Fruit fly (Drosophila melanogaster) whole organism, embryonic: Measurements from ENCODE around the gene TM9SF3.

Source experiments
- B-H1 ChIP-seq: fragments of 200-800 bp; sonication (Bioruptor generic); IDR thresholded peaks from 3 replicates; pipeline ENCODE4 v1.3.6; 2022; ENCODE audit warnings: missing biosample characterization, missing genetic modification characterization
- CG10959 ChIP-seq: fragments of 200-800 bp; sonication (Bioruptor generic); IDR thresholded peaks from 2 replicates; pipeline ENCODE4 v1.3.6; 2022; ENCODE audit warnings: missing biosample characterization, missing genetic modification characterization
- CG11085 ChIP-seq: fragments of 200-800 bp; sonication (Bioruptor generic); IDR thresholded peaks from 2 replicates; pipeline ENCODE4 v1.3.6; 2022; ENCODE audit warnings: missing biosample characterization, missing genetic modification characterization
- CG11398 ChIP-seq: fragments of 200-800 bp; sonication (Bioruptor generic); optimal IDR thresholded peaks from 2 replicates; lab custom pipeline; 2016; ENCODE audit warnings: missing biosample characterization, missing genetic modification characterization
- CG11695 ChIP-seq: fragments of 200-800 bp; sonication (Bioruptor generic); IDR thresholded peaks from 3 replicates; pipeline ENCODE4 v1.3.6; 2022; ENCODE audit warnings: missing biosample characterization, missing genetic modification characterization
- CG13624 ChIP-seq: fragments of 200-800 bp; sonication (Bioruptor generic); optimal IDR thresholded peaks from 2 replicates; lab custom pipeline; 2016; ENCODE audit warnings: missing biosample characterization, missing genetic modification characterization
- CG14014 ChIP-seq: fragments of 200-800 bp; sonication (Bioruptor generic); IDR thresholded peaks from 2 replicates; pipeline ENCODE4 v1.3.6; 2022; ENCODE audit warnings: missing biosample characterization, missing genetic modification characterization
- CG15073 ChIP-seq: fragments of 200-800 bp; sonication (Bioruptor generic); optimal IDR thresholded peaks from 2 replicates; lab custom pipeline; 2016; ENCODE audit warnings: missing biosample characterization, missing genetic modification characterization
- CG16813 ChIP-seq: fragments of 200-800 bp; sonication (Bioruptor generic); IDR thresholded peaks from 3 replicates; pipeline ENCODE4 v1.3.6; 2022; ENCODE audit warnings: missing biosample characterization, missing genetic modification characterization; ENCODE audit not compliant: partially characterized antibody
- CG30431 ChIP-seq: fragments of 200-800 bp; sonication (Bioruptor generic); optimal IDR thresholded peaks from 2 replicates; lab custom pipeline; 2017; ENCODE audit warnings: missing biosample characterization, missing genetic modification characterization
- CG31224 ChIP-seq: fragments of 200-800 bp; sonication (Bioruptor generic); IDR thresholded peaks from 2 replicates; pipeline ENCODE4 v1.3.6; 2022; ENCODE audit warnings: missing biosample characterization, missing genetic modification characterization
- CG3726 ChIP-seq: fragments of 200-800 bp; sonication (Bioruptor generic); IDR thresholded peaks from 3 replicates; pipeline ENCODE4, ENCODE4 v1.3.6; 2022; ENCODE audit warnings: missing biosample characterization, missing genetic modification characterization
- CG3847 ChIP-seq: fragments of 200-800 bp; sonication (Bioruptor generic); IDR thresholded peaks from 2 replicates; pipeline ENCODE4 v1.3.6; 2022; ENCODE audit warnings: missing biosample characterization, missing genetic modification characterization
- CG5953 ChIP-seq: fragments of 200-800 bp; sonication (Bioruptor generic); IDR thresholded peaks from 2 replicates; pipeline ENCODE4 v1.3.6; 2022; ENCODE audit warnings: missing biosample characterization, missing genetic modification characterization
- CG6175 ChIP-seq: fragments of 200-800 bp; sonication (Bioruptor generic); IDR thresholded peaks from 3 replicates; pipeline ENCODE4 v1.3.6; 2022; ENCODE audit warnings: missing biosample characterization, missing genetic modification characterization
- CG6654 ChIP-seq: fragments of 200-800 bp; sonication (Bioruptor generic); optimal IDR thresholded peaks from 2 replicates; lab custom pipeline; 2017; ENCODE audit warnings: missing biosample characterization, mild to moderate bottlenecking, missing genetic modification characterization
- CG6791 ChIP-seq: fragments of 200-800 bp; sonication (Bioruptor generic); IDR thresholded peaks from 3 replicates; pipeline ENCODE4 v1.3.6; 2022; ENCODE audit warnings: missing biosample characterization, missing genetic modification characterization; ENCODE audit not compliant: partially characterized antibody
- CG7357 ChIP-seq: fragments of 200-800 bp; sonication (Bioruptor generic); IDR thresholded peaks from 3 replicates; pipeline ENCODE4 v1.3.6; 2022; ENCODE audit warnings: missing biosample characterization, missing genetic modification characterization
- CG9215 ChIP-seq: fragments of 200-800 bp; sonication (Bioruptor generic); IDR thresholded peaks from 2 replicates; pipeline ENCODE4 v1.3.6; 2022; ENCODE audit warnings: missing biosample characterization, missing genetic modification characterization
- CHES-1-like ChIP-seq: fragments of 200-800 bp; sonication (Bioruptor generic); optimal IDR thresholded peaks from 2 replicates; lab custom pipeline; 2016; ENCODE audit warnings: missing biosample characterization, missing genetic modification characterization
- Eip74EF ChIP-seq, 2 experiments: fragments of 200-800 bp in 1 of 2; fragments of >200 bp in 1 of 2; sonication (Bioruptor generic) in 1 of 2; optimal IDR thresholded peaks; 2 replicates each; lab custom pipeline; 2017 to 2019; ENCODE audit warnings: missing biosample characterization in 2 of 2, missing genetic modification characterization in 2 of 2, mild to moderate bottlenecking in 1 of 2, moderate library complexity in 1 of 2
- Ets97D ChIP-seq: fragments of 200-800 bp; sonication (Bioruptor generic); optimal IDR thresholded peaks from 3 replicates; lab custom pipeline; 2016; ENCODE audit warnings: missing biosample characterization, missing genetic modification characterization
- Gsc ChIP-seq: fragments of 200-800 bp; sonication (Bioruptor generic); IDR thresholded peaks from 2 replicates; pipeline ENCODE4 v1.3.6; 2022; ENCODE audit warnings: missing biosample characterization, missing genetic modification characterization
- H2.0 ChIP-seq: fragments of 200-800 bp; sonication (Bioruptor generic); IDR thresholded peaks from 2 replicates; pipeline ENCODE4 v1.3.6; 2022; ENCODE audit warnings: missing biosample characterization, missing genetic modification characterization
- HLHmδ ChIP-seq: fragments of 200-800 bp; sonication (Bioruptor generic); optimal IDR thresholded peaks from 2 replicates; lab custom pipeline; 2018; ENCODE audit warnings: missing biosample characterization, mild to moderate bottlenecking, missing genetic modification characterization, moderate library complexity
- Meics ChIP-seq: fragments of 200-800 bp; sonication (Bioruptor generic); optimal IDR thresholded peaks from 2 replicates; lab custom pipeline; 2017; ENCODE audit warnings: missing biosample characterization, mild to moderate bottlenecking, missing genetic modification characterization
- Myb ChIP-seq: fragments of 200-800 bp; sonication (Bioruptor generic); optimal IDR thresholded peaks from 2 replicates; lab custom pipeline; 2016; ENCODE audit warnings: missing biosample characterization, missing genetic modification characterization
- Rx ChIP-seq: fragments of 200-800 bp; sonication (Bioruptor generic); IDR thresholded peaks from 2 replicates; pipeline ENCODE4 v1.3.6; 2022; ENCODE audit warnings: missing biosample characterization, missing genetic modification characterization
- Taf1 ChIP-seq: fragments of 200-800 bp; sonication (Bioruptor generic); IDR thresholded peaks from 2 replicates; pipeline ENCODE4 v1.3.6; 2022; ENCODE audit warnings: missing biosample characterization, missing genetic modification characterization
- Tbp ChIP-seq: fragments of >200 bp; optimal IDR thresholded peaks from 2 replicates; lab custom pipeline; 2018; ENCODE audit warnings: missing biosample characterization, missing genetic modification characterization
- Xbp1 ChIP-seq: fragments of 200-800 bp; sonication (Bioruptor generic); optimal IDR thresholded peaks from 3 replicates; lab custom pipeline; 2016; ENCODE audit warnings: missing biosample characterization, mild to moderate bottlenecking, missing genetic modification characterization
- abd-A ChIP-seq: fragments of 200-800 bp; sonication (Bioruptor generic); optimal IDR thresholded peaks from 3 replicates; lab custom pipeline; 2019; ENCODE audit warnings: missing biosample characterization, mild to moderate bottlenecking, missing genetic modification characterization, moderate library complexity
- ac ChIP-seq: fragments of 200-800 bp; sonication (Bioruptor generic); optimal IDR thresholded peaks from 3 replicates; lab custom pipeline; 2017; ENCODE audit warnings: missing biosample characterization, mild to moderate bottlenecking, missing genetic modification characterization
- cas ChIP-seq: fragments of 200-800 bp; sonication (Bioruptor generic); IDR thresholded peaks from 2 replicates; pipeline ENCODE4 v1.3.6; 2022; ENCODE audit warnings: missing biosample characterization, missing genetic modification characterization
- caup ChIP-seq: fragments of 200-800 bp; sonication (Bioruptor generic); optimal IDR thresholded peaks from 3 replicates; lab custom pipeline; 2017; ENCODE audit warnings: missing biosample characterization, mild to moderate bottlenecking, missing genetic modification characterization, moderate library complexity; ENCODE audit not compliant: severe bottlenecking
- ci ChIP-seq: fragments of 200-800 bp; sonication (Bioruptor generic); IDR thresholded peaks from 3 replicates; pipeline ENCODE4 v1.3.6; 2022; ENCODE audit warnings: missing biosample characterization, missing genetic modification characterization
- da ChIP-seq: fragments of 200-800 bp; sonication (Bioruptor generic); optimal IDR thresholded peaks from 2 replicates; lab custom pipeline; 2016; ENCODE audit warnings: missing biosample characterization, missing genetic modification characterization
- dm ChIP-seq: fragments of 200-800 bp; sonication (Bioruptor generic); optimal IDR thresholded peaks from 3 replicates; lab custom pipeline; 2016; ENCODE audit warnings: missing biosample characterization, missing genetic modification characterization
- gcm ChIP-seq: fragments of 200-800 bp; sonication (Bioruptor generic); optimal IDR thresholded peaks from 2 replicates; lab custom pipeline; 2019; ENCODE audit warnings: missing biosample characterization, mild to moderate bottlenecking, missing genetic modification characterization, moderate library complexity
- insv ChIP-seq, 2 experiments: fragments of 200-800 bp; sonication (Bioruptor generic); optimal IDR thresholded peaks; 3 replicates each; lab custom pipeline; 2016 to 2018; ENCODE audit warnings: missing biosample characterization in 2 of 2, missing genetic modification characterization in 2 of 2
- knrl ChIP-seq: fragments of 200-800 bp; sonication (Bioruptor generic); IDR thresholded peaks from 3 replicates; pipeline ENCODE4 v1.3.6; 2022; ENCODE audit warnings: missing biosample characterization, missing genetic modification characterization; ENCODE audit not compliant: partially characterized antibody
- maf-S ChIP-seq: fragments of 200-800 bp; sonication (Bioruptor generic); optimal IDR thresholded peaks from 2 replicates; lab custom pipeline; 2016; ENCODE audit warnings: missing biosample characterization, missing genetic modification characterization
- nmo ChIP-seq: fragments of 200-800 bp; sonication (Bioruptor generic); optimal IDR thresholded peaks from 2 replicates; lab custom pipeline; 2018; ENCODE audit warnings: missing biosample characterization, mild to moderate bottlenecking, missing genetic modification characterization, moderate library complexity
- p53 ChIP-seq: fragments of 200-800 bp; sonication (Bioruptor generic); optimal IDR thresholded peaks from 2 replicates; lab custom pipeline; 2016; ENCODE audit warnings: missing biosample characterization, missing genetic modification characterization
- pita ChIP-seq: fragments of 200-800 bp; sonication (Bioruptor generic); optimal IDR thresholded peaks from 2 replicates; lab custom pipeline; 2017; ENCODE audit warnings: missing biosample characterization, mild to moderate bottlenecking, missing genetic modification characterization
- rib ChIP-seq: fragments of 200-800 bp; sonication (Bioruptor generic); IDR thresholded peaks from 2 replicates; pipeline ENCODE4 v1.3.6; 2022; ENCODE audit warnings: missing biosample characterization, missing genetic modification characterization
- row ChIP-seq: fragments of 200-800 bp; sonication (Bioruptor generic); IDR thresholded peaks from 3 replicates; pipeline ENCODE4 v1.3.6; 2022; ENCODE audit warnings: missing biosample characterization, missing genetic modification characterization
- salm ChIP-seq: fragments of 200-800 bp; sonication (Bioruptor generic); optimal IDR thresholded peaks from 2 replicates; lab custom pipeline; 2018; ENCODE audit warnings: missing biosample characterization, mild to moderate bottlenecking, missing genetic modification characterization
- sd ChIP-seq: fragments of 200-800 bp; sonication (Bioruptor generic); optimal IDR thresholded peaks from 3 replicates; lab custom pipeline; 2018; ENCODE audit warnings: missing biosample characterization, mild to moderate bottlenecking, missing genetic modification characterization, moderate library complexity
- sima ChIP-seq: fragments of 200-800 bp; sonication (Bioruptor generic); optimal IDR thresholded peaks from 2 replicates; lab custom pipeline; 2016; ENCODE audit warnings: missing biosample characterization, missing genetic modification characterization
- vnd ChIP-seq: fragments of 200-800 bp; sonication (Bioruptor generic); IDR thresholded peaks from 3 replicates; pipeline ENCODE4 v1.3.6; 2022; ENCODE audit warnings: missing biosample characterization, missing genetic modification characterization; ENCODE audit not compliant: partially characterized antibody
- zen2 ChIP-seq: fragments of 200-800 bp; sonication (Bioruptor generic); IDR thresholded peaks from 3 replicates; pipeline ENCODE4 v1.3.6; 2022; ENCODE audit warnings: missing biosample characterization, missing genetic modification characterization; ENCODE audit not compliant: partially characterized antibody

TM9SF3 gene

DNA sequence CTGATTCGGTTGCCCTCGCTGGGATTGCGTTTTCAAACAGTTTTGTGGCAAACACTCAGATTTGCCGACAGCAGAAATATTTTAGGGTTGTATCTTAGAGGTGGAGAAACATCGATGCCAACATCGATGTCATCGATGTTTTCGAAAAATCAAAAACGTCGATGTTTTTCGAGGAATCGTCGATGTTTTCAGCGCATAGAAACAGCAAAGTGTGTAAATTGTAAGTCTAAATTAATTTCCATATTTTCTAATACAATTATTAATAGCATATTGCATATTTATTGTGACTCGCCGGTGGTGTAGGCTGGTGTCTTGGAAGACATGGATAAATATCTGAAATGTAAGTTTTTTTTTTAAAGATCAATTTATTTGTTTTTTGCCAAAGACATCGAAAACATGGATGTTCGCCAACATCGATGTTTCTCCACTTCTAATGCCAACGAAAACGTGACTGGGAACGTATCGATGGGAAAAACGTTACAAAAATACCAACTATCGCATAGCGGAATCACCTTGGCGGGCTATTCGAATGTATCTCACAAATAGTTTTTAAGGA is at the start of gene TM9SF3:
Gene TM9SF3, minus strand, starts transcription at position 120 of the 556 bp plus-strand sequence.
- TF ChIP-seq Rx (GFP tag; lab: Robert Waterston, UW) (no peak), zen2 (GFP tag; lab: Robert Waterston, UW) (peak; percentile 81), gcm (GFP tag; lab: Kevin White, UChicago) (no peak), maf-S (GFP tag; lab: Kevin White, UChicago) (no peak), Gsc (GFP tag; lab: Robert Waterston, UW) (no peak), sd (tag; lab: Kevin White, UChicago) (peak; percentile 49), CG15073 (GFP tag; lab: Kevin White, UChicago) (no peak), HLHmδ (GFP tag; lab: Kevin White, UChicago) (no peak), CG6791 (GFP tag; lab: Robert Waterston, UW) (peak; percentile 88), caup (no peak), CG11085 (GFP tag; lab: Robert Waterston, UW) (no peak), sima (no peak), CG6654 (no peak), ci (GFP tag; lab: Robert Waterston, UW) (no peak), Ets97D (peak; percentile 37), Myb (GFP tag; lab: Kevin White, UChicago) (peak; percentile 8), abd-A (no peak), CG7357 (GFP tag; lab: Robert Waterston, UW) (no peak), CG13624 (GFP tag; lab: Kevin White, UChicago) (peak; percentile 4), CG10959 (GFP tag; lab: Robert Waterston, UW) (no peak), Tbp (no peak), vnd (GFP tag; lab: Robert Waterston, UW) (peak; percentile 90), CG14014 (no peak), Meics (GFP tag; lab: Kevin White, UChicago) (no peak), CHES-1-like (GFP tag; lab: Kevin White, UChicago) (no peak), CG5953 (no peak), Xbp1 (peak; percentile 37), H2.0 (GFP tag; lab: Robert Waterston, UW) (no peak), rib (no peak), dm (GFP tag; lab: Kevin White, UChicago) (peak; percentile 2), Eip74EF (GFP tag; optimal IDR thresholded peaks at IDR 0.05; lab: Kevin White, UChicago) (no peak), CG3847 (GFP tag; lab: Robert Waterston, UW) (0 out of 2 replicates have a peak, but pooled peaks have one; percentile 32), Taf1 (GFP tag; lab: Robert Waterston, UW) (no peak), cas (GFP tag; lab: Robert Waterston, UW) (no peak), CG31224 (GFP tag; lab: Robert Waterston, UW) (no peak), p53 (GFP tag; lab: Kevin White, UChicago) (no peak), CG11695 (GFP tag; lab: Robert Waterston, UW) (no peak), ac (GFP tag; lab: Kevin White, UChicago) (no peak), B-H1 (GFP tag; lab: Robert Waterston, UW) (no peak), insv (GFP tag; optimal IDR thresholded peaks at IDR 0.05; lab: Kevin White, UChicago) (no peak), CG9215 (no peak), da (GFP tag; lab: Kevin White, UChicago) (no peak), row (peak; percentile 78), salm (tag; lab: Kevin White, UChicago) (no peak), CG30431 (no peak), CG3726 (no peak), nmo (peak; percentile 60), pita (GFP tag; lab: Kevin White, UChicago) (no peak), CG6175 (GFP tag; lab: Robert Waterston, UW) (no peak), CG16813 (GFP tag; lab: Robert Waterston, UW) (peak; percentile 88), CG11398 (GFP tag; lab: Kevin White, UChicago) (no peak), knrl (peak; percentile 89)
